Fruit fly (Drosophila melanogaster) whole organism, embryonic: Measurements from ENCODE around the gene CG8100.
A peak's percentile ranks its signal among the peaks of the same experiment; 100 is the strongest.

Experiments
- ATbp ChIP-seq: fragments of 200-800 bp; sonication (Bioruptor generic); optimal IDR thresholded peaks from 2 replicates; lab custom pipeline; 2017; ENCODE audit warnings: missing biosample characterization, mild to moderate bottlenecking, missing genetic modification characterization, missing genetic modification reagents
- Atf6 ChIP-seq: fragments of 200-800 bp; sonication (Bioruptor generic); IDR thresholded peaks from 2 replicates; pipeline ENCODE4 v1.3.6; 2022; ENCODE audit warnings: missing biosample characterization, missing genetic modification characterization
- B-H2 ChIP-seq: fragments of 200-800 bp; sonication (Bioruptor generic); optimal IDR thresholded peaks from 2 replicates; lab custom pipeline; 2018; ENCODE audit warnings: missing biosample characterization, mild to moderate bottlenecking, missing genetic modification characterization
- CG10209 ChIP-seq: fragments of 200-800 bp; sonication (Bioruptor generic); optimal IDR thresholded peaks from 3 replicates; lab custom pipeline; 2017; ENCODE audit warnings: missing biosample characterization, mild to moderate bottlenecking, missing genetic modification characterization, missing genetic modification reagents
- CG10321 ChIP-seq: fragments of 200-800 bp; sonication (Bioruptor generic); IDR thresholded peaks from 2 replicates; pipeline ENCODE4 v1.3.6; 2022; ENCODE audit warnings: missing biosample characterization, missing genetic modification characterization
- CG11085 ChIP-seq: fragments of 200-800 bp; sonication (Bioruptor generic); IDR thresholded peaks from 2 replicates; pipeline ENCODE4 v1.3.6; 2022; ENCODE audit warnings: missing biosample characterization, missing genetic modification characterization
- CG11247 ChIP-seq: fragments of 200-800 bp; sonication (Bioruptor generic); IDR thresholded peaks from 2 replicates; pipeline ENCODE4 v1.3.6; 2022; ENCODE audit warnings: missing biosample characterization, missing genetic modification characterization
- CG12071 ChIP-seq: fragments of 200-800 bp; sonication (Bioruptor generic); optimal IDR thresholded peaks from 3 replicates; lab custom pipeline; 2018; ENCODE audit warnings: missing biosample characterization, mild to moderate bottlenecking, missing genetic modification characterization
- CG13296 ChIP-seq: fragments of 200-800 bp; sonication (Bioruptor generic); optimal IDR thresholded peaks from 3 replicates; lab custom pipeline; 2018; ENCODE audit warnings: missing biosample characterization, mild to moderate bottlenecking, missing genetic modification characterization
- CG1529 ChIP-seq: fragments of 200-800 bp; sonication (Bioruptor generic); optimal IDR thresholded peaks from 3 replicates; lab custom pipeline; 2018; ENCODE audit warnings: missing biosample characterization, missing genetic modification characterization
- CG32532 ChIP-seq: fragments of 200-800 bp; sonication (Bioruptor generic); IDR thresholded peaks from 2 replicates; pipeline ENCODE4 v1.3.6; 2022; ENCODE audit warnings: missing biosample characterization, missing genetic modification characterization
- CG3281 ChIP-seq: fragments of 200-800 bp; sonication (Bioruptor generic); optimal IDR thresholded peaks from 3 replicates; lab custom pipeline; 2017; ENCODE audit warnings: missing biosample characterization, mild to moderate bottlenecking, missing genetic modification characterization
- CG3407 ChIP-seq: fragments of 200-800 bp; sonication (Bioruptor generic); optimal IDR thresholded peaks from 2 replicates; lab custom pipeline; 2018; ENCODE audit warnings: missing biosample characterization, mild to moderate bottlenecking, missing genetic modification characterization
- CG3847 ChIP-seq: fragments of 200-800 bp; sonication (Bioruptor generic); IDR thresholded peaks from 2 replicates; pipeline ENCODE4 v1.3.6; 2022; ENCODE audit warnings: missing biosample characterization, missing genetic modification characterization
- CG3995 ChIP-seq: fragments of 200-800 bp; sonication (Bioruptor generic); optimal IDR thresholded peaks from 3 replicates; lab custom pipeline; 2016; ENCODE audit warnings: missing biosample characterization, missing genetic modification characterization
- CG4617 ChIP-seq: fragments of 200-800 bp; sonication (Bioruptor generic); optimal IDR thresholded peaks from 3 replicates; lab custom pipeline; 2016; ENCODE audit warnings: missing biosample characterization, missing genetic modification characterization, borderline replicate concordance
- CG5245 ChIP-seq: fragments of 200-800 bp; sonication (Bioruptor generic); optimal IDR thresholded peaks from 3 replicates; lab custom pipeline; 2016; ENCODE audit warnings: missing biosample characterization, missing genetic modification characterization
- CG6765 ChIP-seq: fragments of 200-800 bp; sonication (Bioruptor generic); optimal IDR thresholded peaks from 3 replicates; lab custom pipeline; 2017; ENCODE audit warnings: missing biosample characterization, mild to moderate bottlenecking, missing genetic modification characterization
- CG9609 ChIP-seq: fragments of 200-800 bp; sonication (Bioruptor generic); optimal IDR thresholded peaks from 3 replicates; lab custom pipeline; 2016; ENCODE audit warnings: missing biosample characterization, missing genetic modification characterization
- D19A ChIP-seq: fragments of 200-800 bp; optimal IDR thresholded peaks from 3 replicates; lab custom pipeline; 2019; ENCODE audit warnings: missing biosample characterization, mild to moderate bottlenecking, missing genetic modification characterization, moderate library complexity
- Gsc ChIP-seq: fragments of 200-800 bp; sonication (Bioruptor generic); IDR thresholded peaks from 2 replicates; pipeline ENCODE4 v1.3.6; 2022; ENCODE audit warnings: missing biosample characterization, missing genetic modification characterization
- Hmr ChIP-seq: fragments of 200-800 bp; sonication (Bioruptor generic); optimal IDR thresholded peaks from 3 replicates; lab custom pipeline; 2017; ENCODE audit warnings: mild to moderate bottlenecking, missing biosample characterization, missing genetic modification reagents, missing genetic modification characterization
- Hr3 ChIP-seq: fragments of 200-800 bp; sonication (Bioruptor generic); optimal IDR thresholded peaks from 3 replicates; lab custom pipeline; 2016; ENCODE audit warnings: missing biosample characterization, missing genetic modification characterization
- Hsf ChIP-seq: fragments of 200-800 bp; sonication (Bioruptor generic); optimal IDR thresholded peaks from 3 replicates; lab custom pipeline; 2016; ENCODE audit warnings: missing biosample characterization, missing genetic modification characterization
- Lim3 ChIP-seq: fragments of 200-800 bp; sonication (Bioruptor generic); IDR thresholded peaks from 2 replicates; pipeline ENCODE4 v1.3.6; 2022; ENCODE audit warnings: missing biosample characterization, missing genetic modification characterization
- Oaz ChIP-seq: fragments of 200-800 bp; sonication (Bioruptor generic); IDR thresholded peaks from 2 replicates; pipeline ENCODE4 v1.3.6; 2022; ENCODE audit warnings: missing biosample characterization, missing genetic modification characterization
- Rx ChIP-seq: fragments of 200-800 bp; sonication (Bioruptor generic); IDR thresholded peaks from 2 replicates; pipeline ENCODE4 v1.3.6; 2022; ENCODE audit warnings: missing biosample characterization, missing genetic modification characterization
- Scr ChIP-seq: fragments of 200-800 bp; sonication (Bioruptor generic); IDR thresholded peaks from 2 replicates; pipeline ENCODE4 v1.3.6; 2022; ENCODE audit warnings: missing biosample characterization, missing genetic modification characterization; ENCODE audit not compliant: partially characterized antibody
- Sox102F ChIP-seq: fragments of 200-800 bp; sonication (Bioruptor generic); optimal IDR thresholded peaks from 2 replicates; lab custom pipeline; 2018; ENCODE audit warnings: missing biosample characterization, mild to moderate bottlenecking, missing genetic modification characterization, moderate library complexity
- Sry-β ChIP-seq: fragments of 200-800 bp; sonication (Bioruptor generic); optimal IDR thresholded peaks from 2 replicates; lab custom pipeline; 2018; ENCODE audit warnings: missing biosample characterization, mild to moderate bottlenecking, missing genetic modification characterization, moderate library complexity
- Ssrp ChIP-seq: fragments of 200-800 bp; sonication (Bioruptor generic); optimal IDR thresholded peaks from 2 replicates; lab custom pipeline; 2018; ENCODE audit warnings: missing biosample characterization, mild to moderate bottlenecking, missing genetic modification characterization, moderate library complexity
- Stat92E ChIP-seq, 3 experiments: fragments of >200 bp in 2 of 3; fragments of 200-800 bp in 1 of 3; sonication (Bioruptor generic) in 1 of 3; optimal IDR thresholded peaks; 2 replicates each; lab custom pipeline; 2017 to 2019; ENCODE audit warnings: missing biosample characterization in 3 of 3, missing genetic modification characterization in 3 of 3, mild to moderate bottlenecking in 1 of 3, moderate library complexity in 1 of 3
- bbx ChIP-seq: fragments of 200-800 bp; sonication (Bioruptor generic); IDR thresholded peaks from 2 replicates; pipeline ENCODE4 v1.3.6; 2022; ENCODE audit warnings: missing biosample characterization, missing genetic modification characterization; ENCODE audit not compliant: partially characterized antibody
- chif ChIP-seq, 2 experiments: fragments of 200-800 bp; sonication (Bioruptor generic); optimal IDR thresholded peaks; 3 replicates each; lab custom pipeline; 2016; ENCODE audit warnings: missing biosample characterization in 2 of 2, missing genetic modification characterization in 2 of 2
- da ChIP-seq: fragments of 200-800 bp; sonication (Bioruptor generic); optimal IDR thresholded peaks from 2 replicates; lab custom pipeline; 2016; ENCODE audit warnings: missing biosample characterization, missing genetic modification characterization
- gce ChIP-seq: fragments of 200-800 bp; sonication (Bioruptor generic); IDR thresholded peaks from 3 replicates; pipeline ENCODE4 v1.3.6; 2022; ENCODE audit warnings: missing biosample characterization, missing genetic modification characterization
- gt ChIP-seq: fragments of 200-800 bp; sonication (Bioruptor generic); IDR thresholded peaks from 2 replicates; pipeline ENCODE4 v1.3.6; 2022; ENCODE audit warnings: missing biosample characterization, missing genetic modification characterization
- hbn ChIP-seq: fragments of 200-800 bp; sonication (Bioruptor generic); IDR thresholded peaks from 2 replicates; pipeline ENCODE4 v1.3.6; 2022; ENCODE audit warnings: missing biosample characterization, missing genetic modification characterization; ENCODE audit not compliant: partially characterized antibody
- nerfin-2 ChIP-seq: fragments of 200-800 bp; sonication (Bioruptor generic); IDR thresholded peaks from 2 replicates; pipeline ENCODE4 v1.3.6; 2022; ENCODE audit warnings: missing biosample characterization, missing genetic modification characterization; ENCODE audit not compliant: partially characterized antibody
- peb ChIP-seq: fragments of 200-800 bp; sonication (Bioruptor generic); IDR thresholded peaks from 2 replicates; pipeline ENCODE4 v1.3.6; 2022; ENCODE audit warnings: missing biosample characterization, missing genetic modification characterization
- run ChIP-seq: fragments of 200-800 bp; sonication (Bioruptor generic); optimal IDR thresholded peaks from 3 replicates; lab custom pipeline; 2018; ENCODE audit warnings: missing biosample characterization, mild to moderate bottlenecking, missing genetic modification characterization
- scrt ChIP-seq: fragments of 200-800 bp; sonication (Bioruptor generic); optimal IDR thresholded peaks from 2 replicates; lab custom pipeline; 2018; ENCODE audit warnings: missing biosample characterization, mild to moderate bottlenecking, missing genetic modification characterization, moderate library complexity
- slbo ChIP-seq: fragments of 200-800 bp; sonication (Bioruptor generic); IDR thresholded peaks from 2 replicates; pipeline ENCODE4 v1.3.6; 2022; ENCODE audit warnings: missing biosample characterization, missing genetic modification characterization
- sqz ChIP-seq: fragments of 200-800 bp; sonication (Bioruptor generic); optimal IDR thresholded peaks from 3 replicates; lab custom pipeline; 2018; ENCODE audit warnings: missing biosample characterization, mild to moderate bottlenecking, missing genetic modification characterization
- tin ChIP-seq: fragments of 200-800 bp; sonication (Bioruptor generic); optimal IDR thresholded peaks from 3 replicates; lab custom pipeline; 2016; ENCODE audit warnings: missing biosample characterization, missing genetic modification characterization
- wdn ChIP-seq: fragments of 200-800 bp; sonication (Bioruptor generic); IDR thresholded peaks from 2 replicates; pipeline ENCODE4 v1.3.6; 2022; ENCODE audit warnings: missing biosample characterization, missing genetic modification characterization
- zf30C ChIP-seq: fragments of 200-800 bp; sonication (Bioruptor generic); optimal IDR thresholded peaks from 3 replicates; lab custom pipeline; 2018; ENCODE audit warnings: missing biosample characterization, mild to moderate bottlenecking, missing genetic modification characterization

Gene CG8100

dm6 chr3L:14049620-14050253 is 33.7 kb upstream of the CG8100 start, which contains the start of gene Neurl4 (continued):
- TF ChIP-seq bbx (no peak), chif (GFP tag; optimal IDR thresholded peaks at IDR 0.05; lab: Kevin White, UChicago) (peak; percentile 10 to 74), CG3407 (GFP tag; lab: Kevin White, UChicago) (peak; percentile 8), CG10321 (GFP tag; lab: Robert Waterston, UW) (no peak), Sry-β (GFP tag; lab: Kevin White, UChicago) (no peak), CG32532 (GFP tag; lab: Robert Waterston, UW) (peak; percentile 57; the same call in 1 of the 2 replicates), CG9609 (GFP tag; lab: Kevin White, UChicago) (peak; percentile 67), CG12071 (GFP tag; lab: Kevin White, UChicago) (no peak), da (GFP tag; lab: Kevin White, UChicago) (peak; percentile 28)

dm6 chr3L:14050944-14051548 is 32.4 kb upstream of the CG8100 start, which contains the start of gene CG6833:
CG6833 (plus strand) TSS chr3L:14051206.
- TF ChIP-seq hbn (GFP tag; lab: Robert Waterston, UW) (no peak), CG13296 (GFP tag; lab: Kevin White, UChicago) (peak; percentile 41), Rx (peak; percentile 72), run (tag; lab: Kevin White, UChicago) (no peak), slbo (peak; percentile 94), CG6765 (GFP tag; lab: Kevin White, UChicago) (no peak), Lim3 (GFP tag; lab: Robert Waterston, UW) (no peak), Hsf (GFP tag; lab: Kevin White, UChicago) (peak; percentile 79), Hr3 (peak; percentile 67), scrt (GFP tag; lab: Kevin White, UChicago) (peak; percentile 57), CG11247 (peak; percentile 82), wdn (GFP tag; lab: Robert Waterston, UW) (peak; percentile 53; the same call in 1 of the 2 replicates), Scr (GFP tag; lab: Robert Waterston, UW) (no peak), CG11085 (peak; percentile 74), CG3281 (GFP tag; lab: Kevin White, UChicago) (peak; percentile 62), Hmr (GFP tag; lab: Kevin White, UChicago) (peak; percentile 60), Gsc (GFP tag; lab: Robert Waterston, UW) (no peak), Sox102F (GFP tag; lab: Kevin White, UChicago) (peak; percentile 49), CG10209 (GFP tag; lab: Kevin White, UChicago) (peak; percentile 39), CG3847 (GFP tag; lab: Robert Waterston, UW) (peak; percentile 76), gt (GFP tag; lab: Robert Waterston, UW) (peak; percentile 30; the same call in 1 of the 2 replicates), D19A (peak; percentile 8), ATbp (GFP tag; lab: Kevin White, UChicago) (no peak), peb (GFP tag; lab: Robert Waterston, UW) (peak; percentile 57), zf30C (GFP tag; lab: Kevin White, UChicago) (no peak), tin (GFP tag; lab: Kevin White, UChicago) (peak; percentile 86), gce (GFP tag; lab: Robert Waterston, UW) (peak; percentile 72; the same call in 1 of the 3 replicates), CG3995 (GFP tag; lab: Kevin White, UChicago) (peak; percentile 99), Stat92E (GFP tag; optimal IDR thresholded peaks at IDR 0.05; lab: Kevin White, UChicago) (no peak), CG5245 (GFP tag; lab: Kevin White, UChicago) (peak; percentile 74), B-H2 (GFP tag; lab: Kevin White, UChicago) (peak; percentile 34), Ssrp (peak; percentile 29), CG4617 (GFP tag; lab: Kevin White, UChicago) (peak; percentile 74), CG1529 (GFP tag; lab: Kevin White, UChicago) (no peak), CG3407 (GFP tag; lab: Kevin White, UChicago) (no peak), sqz (GFP tag; lab: Kevin White, UChicago) (no peak), Atf6 (GFP tag; lab: Robert Waterston, UW) (peak; percentile 64), nerfin-2 (GFP tag; lab: Robert Waterston, UW) (no peak), Oaz (GFP tag; lab: Robert Waterston, UW) (no peak)
